Worm (Caenorhabditis elegans) whole organism, young adult: Measurements from ENCODE around the gene C23G10.11.
A peak's percentile ranks its signal among the peaks of the same experiment; 100 is the strongest.

Source experiments
- B0019.2 ChIP-seq: fragments of 200-800 bp; sonication (Bioruptor generic); conservative IDR thresholded peaks from 2 replicates; pipeline ENCODE4 v1.3.6; 2022; ENCODE audit warnings: missing genetic modification reagents, missing genetic modification characterization, missing compliant biosample characterization
- B0261.1 ChIP-seq: sonication (generic microtip); optimal IDR thresholded peaks from 2 replicates; lab custom pipeline; 2016; ENCODE audit warnings: mild to moderate bottlenecking, missing genetic modification characterization, moderate library complexity, missing compliant biosample characterization
- B0336.3 ChIP-seq: fragments of 200-800 bp; sonication (Bioruptor generic); IDR thresholded peaks from 2 replicates; pipeline ENCODE4 v1.3.6; 2022; ENCODE audit warnings: missing genetic modification characterization, missing compliant biosample characterization
- C17E4.6 ChIP-seq: fragments of 200-800 bp; sonication (Bioruptor generic); IDR thresholded peaks from 2 replicates; pipeline ENCODE4 v1.3.6; 2022; ENCODE audit warnings: missing genetic modification reagents, missing genetic modification characterization, missing compliant biosample characterization
- D2030.7 ChIP-seq: fragments of 200-800 bp; sonication (Bioruptor generic); IDR thresholded peaks from 2 replicates; pipeline ENCODE4 v1.3.6; 2022; ENCODE audit warnings: missing genetic modification reagents, missing genetic modification characterization, missing compliant biosample characterization
- F10E7.11 ChIP-seq: sonication (generic microtip); optimal IDR thresholded peaks from 2 replicates; lab custom pipeline; 2017; ENCODE audit warnings: mild to moderate bottlenecking, missing genetic modification characterization, moderate library complexity, missing compliant biosample characterization
- F23B12.7 ChIP-seq: sonication (generic microtip); optimal IDR thresholded peaks from 2 replicates; lab custom pipeline; 2017; ENCODE audit warnings: missing genetic modification characterization, mild to moderate bottlenecking, missing compliant biosample characterization, antibody characterized with exemption, moderate library complexity; ENCODE audit not compliant: insufficient read depth
- F37B4.10 ChIP-seq: fragments of 200-800 bp; sonication (Bioruptor generic); IDR thresholded peaks from 2 replicates; pipeline ENCODE4 v1.3.6; 2022; ENCODE audit warnings: missing genetic modification characterization, missing compliant biosample characterization
- F39B2.1 ChIP-seq: fragments of 200-800 bp; sonication (Bioruptor generic); IDR thresholded peaks from 2 replicates; pipeline ENCODE4 v1.3.6; 2022; ENCODE audit warnings: missing genetic modification reagents, missing genetic modification characterization, missing compliant biosample characterization
- F52B5.7 ChIP-seq: sonication (generic microtip); optimal IDR thresholded peaks from 2 replicates; lab custom pipeline; 2016; ENCODE audit warnings: mild to moderate bottlenecking, missing genetic modification characterization, missing compliant biosample characterization
- T07F8.4 ChIP-seq: sonication (generic microtip); optimal IDR thresholded peaks from 2 replicates; lab custom pipeline; 2016; ENCODE audit warnings: mild to moderate bottlenecking, missing genetic modification characterization, moderate library complexity, missing compliant biosample characterization
- Y53F4B.3 ChIP-seq: fragments of 200-800 bp; sonication (Bioruptor generic); IDR thresholded peaks from 2 replicates; pipeline ENCODE4 v1.3.6; 2022; ENCODE audit warnings: missing genetic modification reagents, missing genetic modification characterization, missing compliant biosample characterization
- Y67H2A.10 ChIP-seq: fragments of 200-800 bp; sonication (Bioruptor generic); conservative IDR thresholded peaks from 2 replicates; pipeline ENCODE4 v1.3.6; 2022; ENCODE audit warnings: missing genetic modification reagents, missing genetic modification characterization, missing compliant biosample characterization
- akir-1 ChIP-seq: fragments of 200-800 bp; sonication (Bioruptor generic); optimal IDR thresholded peaks from 2 replicates; lab custom pipeline; 2018; ENCODE audit warnings: mild to moderate bottlenecking, missing genetic modification characterization, moderate library complexity, missing compliant biosample characterization
- aptf-2 ChIP-seq: fragments of 200-800 bp; sonication (Bioruptor generic); conservative IDR thresholded peaks from 2 replicates; pipeline ENCODE4 v1.3.6; 2022; ENCODE audit warnings: missing genetic modification reagents, missing genetic modification characterization, missing compliant biosample characterization
- attf-3 ChIP-seq: fragments of 200-800 bp; sonication (Bioruptor generic); conservative IDR thresholded peaks from 2 replicates; pipeline ENCODE4 v1.3.6; 2022; ENCODE audit warnings: missing genetic modification reagents, missing genetic modification characterization, missing compliant biosample characterization
- bed-2 ChIP-seq: fragments of 200-800 bp; sonication (Bioruptor generic); IDR thresholded peaks from 2 replicates; pipeline ENCODE4 v1.3.6; 2022; ENCODE audit warnings: missing genetic modification reagents, missing genetic modification characterization, missing compliant biosample characterization
- ccch-3 ChIP-seq: fragments of 200-800 bp; sonication (Bioruptor generic); optimal IDR thresholded peaks from 2 replicates; lab custom pipeline; 2018; ENCODE audit warnings: mild to moderate bottlenecking, missing genetic modification characterization, missing compliant biosample characterization
- ceh-27 ChIP-seq: fragments of 200-800 bp; sonication (Bioruptor generic); optimal IDR thresholded peaks from 2 replicates; lab custom pipeline; 2018; ENCODE audit warnings: mild to moderate bottlenecking, missing genetic modification characterization, moderate library complexity, missing compliant biosample characterization
- ceh-40 ChIP-seq: fragments of 200-800 bp; sonication (Bioruptor generic); IDR thresholded peaks from 2 replicates; pipeline ENCODE4 v1.3.6; 2022; ENCODE audit warnings: missing genetic modification characterization, missing compliant biosample characterization
- chd-7 ChIP-seq: sonication (generic microtip); optimal IDR thresholded peaks from 2 replicates; lab custom pipeline; 2016; ENCODE audit warnings: mild to moderate bottlenecking, missing genetic modification characterization, moderate library complexity, missing compliant biosample characterization
- egl-44 ChIP-seq: fragments of 200-800 bp; sonication (Bioruptor generic); IDR thresholded peaks from 2 replicates; pipeline ENCODE4 v1.3.6; 2022; ENCODE audit warnings: missing genetic modification reagents, missing genetic modification characterization, missing compliant biosample characterization
- egrh-3 ChIP-seq: fragments of 200-800 bp; sonication (Bioruptor generic); IDR thresholded peaks from 2 replicates; pipeline ENCODE4 v1.3.6; 2022; ENCODE audit warnings: missing genetic modification reagents, missing genetic modification characterization, missing compliant biosample characterization
- fkh-3 ChIP-seq: sonication (generic microtip); optimal IDR thresholded peaks from 2 replicates; lab custom pipeline; 2016; ENCODE audit warnings: mild to moderate bottlenecking, missing genetic modification characterization, missing compliant biosample characterization
- gei-17 ChIP-seq: fragments of 200-800 bp; sonication (Bioruptor generic); optimal IDR thresholded peaks from 2 replicates; lab custom pipeline; 2018; ENCODE audit warnings: mild to moderate bottlenecking, missing genetic modification characterization, missing compliant biosample characterization
- hmg-20 ChIP-seq: fragments of 200-800 bp; sonication (Bioruptor generic); IDR thresholded peaks from 2 replicates; pipeline ENCODE4 v1.3.6; 2022; ENCODE audit warnings: missing genetic modification reagents, missing genetic modification characterization, missing compliant biosample characterization
- hrde-1 ChIP-seq: sonication (generic microtip); optimal IDR thresholded peaks from 2 replicates; lab custom pipeline; 2016; ENCODE audit warnings: missing genetic modification characterization, mild to moderate bottlenecking, missing compliant biosample characterization, moderate library complexity, missing genotype, missing genetic modification reagents, borderline replicate concordance
- lin-40 ChIP-seq: sonication (generic microtip); optimal IDR thresholded peaks from 2 replicates; lab custom pipeline; 2016; ENCODE audit warnings: missing genetic modification characterization, mild to moderate bottlenecking, missing compliant biosample characterization, missing genotype, missing genetic modification reagents
- lir-1 ChIP-seq: fragments of 200-800 bp; sonication (Bioruptor generic); conservative IDR thresholded peaks from 2 replicates; pipeline ENCODE4 v1.3.6; 2022; ENCODE audit warnings: missing genetic modification reagents, missing genetic modification characterization, missing compliant biosample characterization
- madf-10 ChIP-seq: sonication (generic microtip); optimal IDR thresholded peaks from 2 replicates; lab custom pipeline; 2016; ENCODE audit warnings: mild to moderate bottlenecking, missing genetic modification characterization, missing compliant biosample characterization
- madf-3 ChIP-seq: fragments of 200-800 bp; sonication (Bioruptor generic); IDR thresholded peaks from 2 replicates; pipeline ENCODE4 v1.3.6; 2022; ENCODE audit warnings: missing genetic modification reagents, missing genetic modification characterization, missing compliant biosample characterization
- madf-6 ChIP-seq: fragments of 200-800 bp; sonication (Bioruptor generic); IDR thresholded peaks from 2 replicates; pipeline ENCODE4 v1.3.6; 2022; ENCODE audit warnings: missing genetic modification reagents, missing genetic modification characterization, missing compliant biosample characterization
- madf-8 ChIP-seq: fragments of 200-800 bp; sonication (Bioruptor generic); conservative IDR thresholded peaks from 2 replicates; pipeline ENCODE4 v1.3.6; 2022; ENCODE audit warnings: missing genetic modification reagents, missing genetic modification characterization, missing compliant biosample characterization
- mel-28 ChIP-seq: sonication (generic microtip); optimal IDR thresholded peaks from 2 replicates; lab custom pipeline; 2016; ENCODE audit warnings: borderline replicate concordance, mild to moderate bottlenecking, missing genetic modification characterization, missing compliant biosample characterization
- mes-4 ChIP-seq: sonication (generic microtip); optimal IDR thresholded peaks from 2 replicates; lab custom pipeline; 2016; ENCODE audit warnings: missing genotype, missing genetic modification characterization, missing compliant biosample characterization
- mxl-1 ChIP-seq: sonication (generic microtip); optimal IDR thresholded peaks from 2 replicates; lab custom pipeline; 2016; ENCODE audit warnings: missing genetic modification characterization, missing compliant biosample characterization
- nfya-1 ChIP-seq: sonication (generic microtip); optimal IDR thresholded peaks from 2 replicates; lab custom pipeline; 2017; ENCODE audit warnings: antibody characterized with exemption, missing compliant biosample characterization, missing genetic modification characterization, borderline replicate concordance; ENCODE audit not compliant: insufficient read depth
- nfya-2 ChIP-seq: fragments of 200-800 bp; sonication (Bioruptor generic); IDR thresholded peaks from 2 replicates; pipeline ENCODE4 v1.3.6; 2022; ENCODE audit warnings: missing genetic modification reagents, missing genetic modification characterization, missing compliant biosample characterization
- nhr-120 ChIP-seq: fragments of 200-800 bp; sonication (Bioruptor generic); IDR thresholded peaks from 2 replicates; pipeline ENCODE4 v1.3.6; 2022; ENCODE audit warnings: missing genetic modification characterization, missing compliant biosample characterization
- rcor-1 ChIP-seq: fragments of 200-800 bp; sonication (Bioruptor generic); IDR thresholded peaks from 2 replicates; pipeline ENCODE4 v1.3.6; 2022; ENCODE audit warnings: missing genetic modification reagents, missing genetic modification characterization, missing compliant biosample characterization
- rpc-1 ChIP-seq, 2 experiments: fragments of 150-350 bp in 1 of 2; sonication (generic microtip) in 1 of 2; optimal IDR thresholded peaks; 2 replicates each; lab custom pipeline; 2014 to 2018; ENCODE audit warnings: missing biosample characterization in 1 of 2, missing genetic modification characterization in 1 of 2, missing genetic modification reagents in 1 of 2, missing genotype in 1 of 2
- snpc-1.1 ChIP-seq: sonication (generic microtip); optimal IDR thresholded peaks from 2 replicates; lab custom pipeline; 2017; ENCODE audit warnings: missing genetic modification characterization, mild to moderate bottlenecking, missing compliant biosample characterization, antibody characterized with exemption, moderate library complexity, missing genotype, missing genetic modification reagents; ENCODE audit not compliant: insufficient read depth
- sptf-2 ChIP-seq: fragments of 200-800 bp; sonication (Bioruptor generic); optimal IDR thresholded peaks from 2 replicates; lab custom pipeline; 2018; ENCODE audit warnings: mild to moderate bottlenecking, missing genetic modification characterization, missing compliant biosample characterization
- tbp1 ChIP-seq: fragments of 200-800 bp; sonication (Bioruptor generic); optimal IDR thresholded peaks from 2 replicates; lab custom pipeline; 2018; ENCODE audit warnings: mild to moderate bottlenecking, missing genetic modification characterization, missing compliant biosample characterization
- tbx-9 ChIP-seq: sonication (generic microtip); optimal IDR thresholded peaks from 2 replicates; lab custom pipeline; 2016; ENCODE audit warnings: borderline replicate concordance, missing genetic modification characterization, inconsistent platforms, missing compliant biosample characterization
- ztf-18 ChIP-seq: sonication (generic microtip); optimal IDR thresholded peaks from 2 replicates; lab custom pipeline; 2016; ENCODE audit warnings: missing genotype, mild to moderate bottlenecking, missing genetic modification characterization, missing compliant biosample characterization
- ztf-3 ChIP-seq: fragments of 200-800 bp; sonication (Bioruptor generic); optimal IDR thresholded peaks from 2 replicates; lab custom pipeline; 2018; ENCODE audit warnings: mild to moderate bottlenecking, missing genetic modification characterization, missing compliant biosample characterization

The C23G10.11 gene

DNA sequence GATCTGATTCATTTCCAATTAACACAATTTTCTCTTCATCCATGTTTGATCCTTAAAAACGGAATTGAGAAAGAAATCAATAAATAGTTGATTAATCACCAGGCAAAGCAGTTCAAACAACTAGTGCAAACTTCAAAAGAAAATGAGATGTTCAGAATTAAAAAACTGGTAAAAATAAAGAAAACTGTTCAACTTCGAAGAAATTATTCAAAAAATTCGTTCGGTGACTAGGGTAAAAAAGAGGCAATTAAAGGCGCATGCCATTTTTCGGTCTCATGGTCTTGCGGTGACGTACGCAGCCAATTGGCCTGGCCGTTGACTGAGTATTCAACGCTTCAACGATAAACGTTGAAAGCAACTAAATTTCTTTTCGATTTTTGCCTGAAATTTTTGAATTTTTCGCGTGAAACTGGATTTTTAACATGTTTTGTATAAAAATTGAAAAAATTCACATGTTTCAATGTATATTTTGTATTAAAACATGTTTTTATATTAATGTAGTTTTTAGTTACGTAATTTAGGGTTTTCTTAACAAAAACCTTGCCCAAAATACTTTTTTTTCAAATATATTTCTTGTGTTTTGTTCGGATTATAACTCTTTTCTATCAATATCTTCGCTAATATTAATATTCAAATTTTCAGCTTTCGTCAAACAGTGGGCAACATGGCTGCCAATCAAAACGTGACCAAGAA lies 9.1 kb downstream of the C23G10.11 start, which contains the start of the genes sna-3 and rps-3 (continued):
- TF ChIP-seq B0019.2 (GFP tag; lab: Robert Waterston, UW) (no peak), sptf-2 (GFP tag; lab: Kevin White, UChicago) (no peak), attf-3 (GFP tag; lab: Robert Waterston, UW) (peak; percentile 61), hmg-20 (no peak), lir-1 (GFP tag; lab: Robert Waterston, UW) (no peak), F52B5.7 (tag; lab: Kevin White, UChicago) (no peak), F37B4.10 (GFP tag; lab: Robert Waterston, UW) (no peak), egrh-3 (GFP tag; lab: Robert Waterston, UW) (no peak), rcor-1 (no peak), ztf-3 (GFP tag; lab: Kevin White, UChicago) (no peak), F10E7.11 (tag; lab: Kevin White, UChicago) (no peak), gei-17 (no peak), ceh-27 (peak; percentile 50), hrde-1 (tag; lab: Kevin White, UChicago) (no peak), T07F8.4 (tag; lab: Kevin White, UChicago) (no peak), mxl-1 (no peak), aptf-2 (GFP tag; lab: Robert Waterston, UW) (no peak), fkh-3 (tag; lab: Kevin White, UChicago) (no peak), tbx-9 (tag; lab: Kevin White, UChicago) (no peak), chd-7 (tag; lab: Kevin White, UChicago) (no peak), nfya-2 (GFP tag; lab: Robert Waterston, UW) (no peak), ccch-3 (GFP tag; lab: Kevin White, UChicago) (no peak), lin-40 (tag; lab: Kevin White, UChicago) (peak; percentile 27), madf-10 (tag; lab: Kevin White, UChicago) (no peak), nfya-1 (tag; lab: Kevin White, UChicago) (no peak), mes-4 (no peak), Y67H2A.10 (no peak), snpc-1.1 (tag; lab: Kevin White, UChicago) (peak; percentile 66), F39B2.1 (GFP tag; lab: Robert Waterston, UW) (no peak), madf-8 (GFP tag; lab: Robert Waterston, UW) (no peak), F23B12.7 (peak; percentile 96), bed-2 (no peak), D2030.7 (GFP tag; lab: Robert Waterston, UW) (peak; percentile 72), Y53F4B.3 (GFP tag; lab: Robert Waterston, UW) (no peak), B0336.3 (GFP tag; lab: Robert Waterston, UW) (no peak), akir-1 (GFP tag; lab: Kevin White, UChicago) (no peak), B0261.1 (tag; lab: Kevin White, UChicago) (no peak), ceh-40 (no peak), rpc-1 (optimal IDR thresholded peaks at IDR 0.05; lab: Kevin White, UChicago) (no peak), rpc-1 (tag; optimal IDR thresholded peaks at IDR 0.05; lab: Kevin White, UChicago) (no peak), madf-3 (GFP tag; lab: Robert Waterston, UW) (0 out of 2 replicates have a peak, but pooled peaks have one; percentile 20), nhr-120 (GFP tag; lab: Robert Waterston, UW) (no peak), C17E4.6 (GFP tag; lab: Robert Waterston, UW) (no peak), egl-44 (GFP tag; lab: Robert Waterston, UW) (no peak), ztf-18 (tag; lab: Kevin White, UChicago) (peak; percentile 83), tbp1 (GFP tag; lab: Kevin White, UChicago) (peak; percentile 58), mel-28 (tag; lab: Kevin White, UChicago) (no peak), madf-6 (GFP tag; lab: Robert Waterston, UW) (peak; percentile 58)
